Fruit fly (Drosophila melanogaster): Measurements from ENCODE around the gene CG42832.
A peak's percentile ranks its signal among the peaks of the same experiment; 100 is the strongest.

The CG42832 gene

dm6 chr3L:11577395-11577794 is 32.5 kb upstream of the CG42832 start, which contains the start of gene CG33271:
Gene CG33271 (minus strand): TSS chr3L:11577495.
- TF ChIP-seq EcR (GFP tag; optimal IDR thresholded peaks at IDR 0.05) (no peak), gl (tag; optimal IDR thresholded peaks at IDR 0.05) (no peak), CG4496 (GFP tag; IDR thresholded peaks at IDR 0.05) (no peak), Ets98B (GFP tag; IDR thresholded peaks at IDR 0.05) (no peak), D1 (tag; optimal IDR thresholded peaks at IDR 0.05) (no peak), CG10348 (GFP tag; IDR thresholded peaks at IDR 0.05) (no peak), CG14655 (GFP tag; optimal IDR thresholded peaks at IDR 0.05) (no peak)

- TF ChIP-seq CG4496 (GFP tag; IDR thresholded peaks at IDR 0.05) (no peak), Snoo (tag; optimal IDR thresholded peaks at IDR 0.05) (no peak), rn (GFP tag; IDR thresholded peaks at IDR 0.05) (no peak), CG15710 (tag; optimal IDR thresholded peaks at IDR 0.05) (no peak), CG8301 (tag; optimal IDR thresholded peaks at IDR 0.05) (no peak), CG10348 (GFP tag; IDR thresholded peaks at IDR 0.05) (no peak), CG14655 (GFP tag; optimal IDR thresholded peaks at IDR 0.05) (no peak)
Measured at dm6 chr3L:11578211-11578673, 31.7 kb upstream of the CG42832 start, which contains the start of gene CG33270. Gene CG33270 (minus strand): TSS chr3L:11578623.

- TF ChIP-seq Pif1B (GFP tag; optimal IDR thresholded peaks at IDR 0.05) (no peak), CG34367 (tag; optimal IDR thresholded peaks at IDR 0.05) (no peak), D1 (tag; optimal IDR thresholded peaks at IDR 0.05) (peak; percentile 70), CG8301 (tag; optimal IDR thresholded peaks at IDR 0.05) (no peak)
Measured at dm6 chr3L:11578847-11579246, 31.1 kb upstream of the CG42832 start.

dm6 chr3L:11579919-11580318 is 30.0 kb upstream of the CG42832 start, which contains the start of gene CG43390:
Gene CG43390 (minus strand): TSS chr3L:11579950.
- TF ChIP-seq fd96Ca (GFP tag; IDR thresholded peaks at IDR 0.05) (no peak), CG4496 (GFP tag; IDR thresholded peaks at IDR 0.05) (no peak), CG15710 (tag; optimal IDR thresholded peaks at IDR 0.05) (no peak)

dm6 chr3L:11580919-11581318 is 29.0 kb upstream of the CG42832 start, which contains the start of gene CG43391:
Gene CG43391 (minus strand): TSS chr3L:11581019.
- TF ChIP-seq CG14655 (GFP tag; optimal IDR thresholded peaks at IDR 0.05): no peak
- TF ChIP-seq CG34367 (tag; optimal IDR thresholded peaks at IDR 0.05): no peak
- TF ChIP-seq Pif1B (GFP tag; optimal IDR thresholded peaks at IDR 0.05): no peak
- no peak for TF ChIP-seq CG8159 (tag; optimal IDR thresholded peaks at IDR 0.05)
- no peak for TF ChIP-seq CG10348 (GFP tag; IDR thresholded peaks at IDR 0.05)
- TF ChIP-seq Snoo (tag; optimal IDR thresholded peaks at IDR 0.05): no peak
- TF ChIP-seq CG32121 (GFP tag; IDR thresholded peaks at IDR 0.05): no peak
- no peak for TF ChIP-seq Ets98B (GFP tag; IDR thresholded peaks at IDR 0.05)
- no peak for TF ChIP-seq CG17806 (tag; optimal IDR thresholded peaks at IDR 0.05)
- no peak for TF ChIP-seq CG4496 (GFP tag; IDR thresholded peaks at IDR 0.05)
- no peak for TF ChIP-seq Pif1A (GFP tag; optimal IDR thresholded peaks at IDR 0.05)
- no peak for TF ChIP-seq CG8301 (tag; optimal IDR thresholded peaks at IDR 0.05)
- no peak for TF ChIP-seq fd96Ca (GFP tag; IDR thresholded peaks at IDR 0.05)
- TF ChIP-seq EcR (GFP tag; optimal IDR thresholded peaks at IDR 0.05): no peak
- no peak for TF ChIP-seq CG12605 (GFP tag; IDR thresholded peaks at IDR 0.05)
- TF ChIP-seq gl (tag; optimal IDR thresholded peaks at IDR 0.05): no peak
- no peak for TF ChIP-seq D1 (tag; optimal IDR thresholded peaks at IDR 0.05)
- TF ChIP-seq CG13204 (GFP tag; optimal IDR thresholded peaks at IDR 0.05): no peak
- no peak for TF ChIP-seq rn (GFP tag; IDR thresholded peaks at IDR 0.05)

- no peak for TF ChIP-seq CG14655 (GFP tag; optimal IDR thresholded peaks at IDR 0.05)
- no peak for TF ChIP-seq CG12605 (GFP tag; IDR thresholded peaks at IDR 0.05)
- TF ChIP-seq Pif1A (GFP tag; optimal IDR thresholded peaks at IDR 0.05): no peak
- no peak for TF ChIP-seq Pif1B (GFP tag; optimal IDR thresholded peaks at IDR 0.05)
- no peak for TF ChIP-seq D1 (tag; optimal IDR thresholded peaks at IDR 0.05)
- no peak for TF ChIP-seq Ets98B (GFP tag; IDR thresholded peaks at IDR 0.05)
- no peak for TF ChIP-seq CG17806 (tag; optimal IDR thresholded peaks at IDR 0.05)
- no peak for TF ChIP-seq CG9948 (tag; optimal IDR thresholded peaks at IDR 0.05)
- no peak for TF ChIP-seq CG34367 (tag; optimal IDR thresholded peaks at IDR 0.05)
- TF ChIP-seq CG32121 (GFP tag; IDR thresholded peaks at IDR 0.05): no peak
- TF ChIP-seq fd96Ca (GFP tag; IDR thresholded peaks at IDR 0.05): no peak
- TF ChIP-seq Snoo (tag; optimal IDR thresholded peaks at IDR 0.05): no peak
- TF ChIP-seq gl (tag; optimal IDR thresholded peaks at IDR 0.05): no peak
- TF ChIP-seq CG15710 (tag; optimal IDR thresholded peaks at IDR 0.05): no peak
- no peak for TF ChIP-seq CG8159 (tag; optimal IDR thresholded peaks at IDR 0.05)
- no peak for TF ChIP-seq CG8301 (tag; optimal IDR thresholded peaks at IDR 0.05)
Measured at dm6 chr3L:11582097-11582496, 27.8 kb upstream of the CG42832 start, which contains the start of gene CG33269. Gene CG33269 (minus strand): TSS chr3L:11582197.

dm6 chr3L:11583964-11584363 is 26.0 kb upstream of the CG42832 start, which contains the start of gene CG32086:
Gene CG32086 (minus strand): TSS chr3L:11584064.
- TF ChIP-seq CG10348 (GFP tag; IDR thresholded peaks at IDR 0.05) (no peak), CG14655 (GFP tag; optimal IDR thresholded peaks at IDR 0.05) (no peak), fd96Ca (GFP tag; IDR thresholded peaks at IDR 0.05) (no peak), CG9948 (tag; optimal IDR thresholded peaks at IDR 0.05) (no peak), CG8301 (tag; optimal IDR thresholded peaks at IDR 0.05) (no peak), Pif1A (GFP tag; optimal IDR thresholded peaks at IDR 0.05) (no peak), CG15710 (tag; optimal IDR thresholded peaks at IDR 0.05) (no peak), D1 (tag; optimal IDR thresholded peaks at IDR 0.05) (no peak), rn (GFP tag; IDR thresholded peaks at IDR 0.05) (no peak), CG12605 (GFP tag; IDR thresholded peaks at IDR 0.05) (no peak), gl (tag; optimal IDR thresholded peaks at IDR 0.05) (no peak), CG32121 (GFP tag; IDR thresholded peaks at IDR 0.05) (no peak), CG8159 (tag; optimal IDR thresholded peaks at IDR 0.05) (no peak), CG4496 (GFP tag; IDR thresholded peaks at IDR 0.05) (no peak), CG17806 (tag; optimal IDR thresholded peaks at IDR 0.05) (no peak), CG13204 (GFP tag; optimal IDR thresholded peaks at IDR 0.05) (no peak), EcR (GFP tag; optimal IDR thresholded peaks at IDR 0.05) (no peak), Ets98B (GFP tag; IDR thresholded peaks at IDR 0.05) (no peak), Snoo (tag; optimal IDR thresholded peaks at IDR 0.05) (no peak)
